Fruit fly (Drosophila melanogaster): ENCODE data around the gene eIF4E7.

DNA sequence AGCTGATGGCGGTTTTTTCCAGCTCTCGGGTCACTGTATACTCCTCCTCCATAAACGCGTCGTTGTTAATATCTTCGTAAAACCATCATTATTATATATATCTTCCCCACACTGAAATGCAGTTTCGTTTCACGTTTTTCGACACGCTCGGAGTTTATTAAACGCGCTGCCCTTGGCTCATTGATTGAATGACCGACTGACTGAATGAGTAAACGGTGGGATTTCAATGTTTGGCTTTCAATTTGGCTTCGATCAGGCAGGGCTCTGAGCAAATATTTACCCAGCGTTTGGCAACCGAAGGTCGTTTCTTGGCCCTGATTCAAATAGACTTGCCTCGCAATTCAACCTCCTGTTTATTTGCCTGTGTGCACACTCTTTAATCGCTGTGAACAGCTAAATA, 52.0 kb downstream of the eIF4E7 start:
- TF ChIP-seq CTCF (optimal IDR thresholded peaks at IDR 0.05) = no peak
- no peak for TF ChIP-seq CG8478 (optimal IDR thresholded peaks at IDR 0.05)
